Fruit fly (Drosophila melanogaster): Measurements from ENCODE around the gene CG43091.
A peak's percentile ranks its signal among the peaks of the same experiment; 100 is the strongest.

The CG43091 gene

DNA sequence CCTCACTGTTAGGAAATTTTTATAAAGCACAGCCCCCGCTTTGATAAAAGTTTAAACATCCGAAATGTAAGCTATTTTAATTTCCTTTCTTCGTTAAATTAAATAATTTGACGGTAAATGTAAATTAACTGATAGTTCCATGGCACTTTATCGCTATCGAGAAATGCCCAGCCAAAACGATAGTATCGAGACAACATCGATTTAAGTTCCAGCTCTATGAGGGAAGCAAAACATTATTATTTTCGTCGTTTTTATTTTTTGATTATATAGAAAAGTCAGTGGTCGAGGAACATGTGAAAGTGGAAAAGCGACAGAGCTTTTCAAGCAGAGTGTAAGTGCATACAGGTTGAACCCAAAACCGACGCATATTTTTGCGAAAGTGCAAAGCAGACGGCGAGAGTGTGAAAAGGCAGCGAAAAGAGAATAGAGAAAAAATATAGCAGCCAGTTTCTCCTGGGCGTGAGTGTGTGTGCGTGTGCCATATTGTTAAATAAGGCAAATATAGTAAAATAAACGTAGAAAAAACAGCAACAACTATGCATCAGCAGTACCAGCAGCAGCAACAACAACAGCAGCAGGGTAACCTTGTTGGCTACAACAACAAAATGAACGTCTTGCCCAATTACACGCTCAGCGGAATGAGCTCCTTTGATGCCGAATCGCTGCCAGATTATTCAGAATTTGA is 41.6 kb downstream of the CG43091 start, which contains the start of gene CG45049 (continued):
- no peak for TF ChIP-seq CG6163 (GFP tag; IDR thresholded peaks at IDR 0.05)
- TF ChIP-seq fd85E (GFP tag; optimal IDR thresholded peaks at IDR 0.05), result no peak
- no peak for TF ChIP-seq svp (GFP tag)
- TF ChIP-seq achi (GFP tag; optimal IDR thresholded peaks at IDR 0.05), result no peak
- TF ChIP-seq pdm3 (GFP tag; optimal IDR thresholded peaks at IDR 0.05), result no peak
- TF ChIP-seq CG3919 (GFP tag; optimal IDR thresholded peaks at IDR 0.05), result peak; percentile 13
- peak; percentile 34 for TF ChIP-seq CG10631 (GFP tag; optimal IDR thresholded peaks at IDR 0.05)
- no peak for TF ChIP-seq fd59A (GFP tag; optimal IDR thresholded peaks at IDR 0.05)
- peak; percentile 13 for TF ChIP-seq topi (GFP tag; optimal IDR thresholded peaks at IDR 0.05)
- no peak for TF ChIP-seq Eip93F (GFP tag; optimal IDR thresholded peaks at IDR 0.05)
- no peak for TF ChIP-seq Gug (GFP tag; IDR thresholded peaks at IDR 0.05)
- no peak for TF ChIP-seq CG3032 (tag; optimal IDR thresholded peaks at IDR 0.05)
- TF ChIP-seq eg (GFP tag; IDR thresholded peaks at IDR 0.05), result no peak
- TF ChIP-seq Sox15 (GFP tag; optimal IDR thresholded peaks at IDR 0.05), result no peak
- no peak for TF ChIP-seq Smox (GFP tag; optimal IDR thresholded peaks at IDR 0.05)
- no peak for TF ChIP-seq net (GFP tag; optimal IDR thresholded peaks at IDR 0.05)
- no peak for TF ChIP-seq CG8632 (GFP tag; optimal IDR thresholded peaks at IDR 0.05)
- TF ChIP-seq fkh (GFP tag; optimal IDR thresholded peaks at IDR 0.05), result peak; percentile 63
- TF ChIP-seq esn (GFP tag; optimal IDR thresholded peaks at IDR 0.05), result no peak
- no peak for TF ChIP-seq CG6808 (GFP tag; optimal IDR thresholded peaks at IDR 0.05)
- TF ChIP-seq Hr39 (GFP tag; optimal IDR thresholded peaks at IDR 0.05), result peak; percentile 31
- TF ChIP-seq Ets96B (tag; optimal IDR thresholded peaks at IDR 0.05), result no peak
- TF ChIP-seq CG4318 (GFP tag; optimal IDR thresholded peaks at IDR 0.05), result no peak
- TF ChIP-seq CG34406 (GFP tag; optimal IDR thresholded peaks at IDR 0.05), result no peak
- TF ChIP-seq CG6854 (GFP tag; optimal IDR thresholded peaks at IDR 0.05), result no peak
- TF ChIP-seq Sox102F (GFP tag; optimal IDR thresholded peaks at IDR 0.05), result no peak
- no peak for TF ChIP-seq CG11902 (GFP tag; optimal IDR thresholded peaks at IDR 0.05)
- no peak for TF ChIP-seq CG10669 (GFP tag; optimal IDR thresholded peaks at IDR 0.05)
- no peak for TF ChIP-seq CG7368 (GFP tag; optimal IDR thresholded peaks at IDR 0.05)
- TF ChIP-seq CG31627 (GFP tag; optimal IDR thresholded peaks at IDR 0.05), result no peak
- no peak for TF ChIP-seq CG9139 (GFP tag; optimal IDR thresholded peaks at IDR 0.05)
- TF ChIP-seq CG8119 (GFP tag; IDR thresholded peaks at IDR 0.05), result no peak
- no peak for TF ChIP-seq spab (GFP tag; optimal IDR thresholded peaks at IDR 0.05)
- no peak for TF ChIP-seq OdsH (GFP tag; optimal IDR thresholded peaks at IDR 0.05)
- TF ChIP-seq ss (GFP tag; optimal IDR thresholded peaks at IDR 0.05), result no peak
- TF ChIP-seq CG6792 (GFP tag; optimal IDR thresholded peaks at IDR 0.05), result no peak

DNA sequence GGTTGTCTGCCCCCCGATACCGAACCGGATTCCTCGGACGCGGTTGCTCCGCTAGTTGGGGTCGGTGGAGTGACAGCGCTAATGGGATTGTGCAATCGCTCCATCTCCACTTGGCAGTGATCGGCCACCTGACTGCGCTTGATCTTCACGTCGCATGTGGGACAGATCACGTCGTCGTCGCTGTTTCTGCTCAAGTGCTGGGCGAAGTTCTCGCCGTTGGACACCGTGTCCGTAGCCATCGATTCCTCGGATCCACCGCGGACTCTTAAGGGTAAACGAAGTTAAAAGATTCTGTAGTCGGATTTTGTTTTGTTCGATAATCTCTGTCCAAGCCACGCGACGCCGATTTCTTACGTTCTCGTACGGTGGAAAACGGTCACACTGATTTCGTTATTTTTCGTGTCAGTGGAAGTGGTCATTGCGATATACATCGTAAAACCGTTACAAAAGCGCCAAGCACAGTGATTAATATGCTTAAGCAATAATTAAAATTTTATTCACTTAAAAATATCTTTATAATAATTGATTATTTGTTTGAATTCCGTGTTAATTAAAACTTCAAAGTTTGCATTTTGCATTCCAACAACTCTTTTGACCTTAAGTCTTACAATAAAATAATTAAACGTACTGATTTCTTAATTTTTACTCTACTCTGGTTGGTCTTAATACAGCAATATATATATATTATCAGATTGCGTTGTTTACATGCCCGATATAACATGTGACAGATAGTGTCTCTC is 42.3 kb downstream of the CG43091 start, which contains the start of gene RNF220:
RNF220 (minus strand) TSS at position 384 of the 740 bp plus-strand sequence.
- TF ChIP-seq CG4318 (GFP tag; optimal IDR thresholded peaks at IDR 0.05) (peak; percentile 20), CG3032 (tag; optimal IDR thresholded peaks at IDR 0.05) (peak; percentile 15), topi (GFP tag; optimal IDR thresholded peaks at IDR 0.05) (no peak), CG10631 (GFP tag; optimal IDR thresholded peaks at IDR 0.05) (no peak), Eip78C (GFP tag) (peak; percentile 64), Sox15 (GFP tag; optimal IDR thresholded peaks at IDR 0.05) (peak; percentile 37), esn (GFP tag; optimal IDR thresholded peaks at IDR 0.05) (peak; percentile 28), fd59A (GFP tag; optimal IDR thresholded peaks at IDR 0.05) (no peak), Hr39 (GFP tag; optimal IDR thresholded peaks at IDR 0.05) (no peak), CG8119 (GFP tag; IDR thresholded peaks at IDR 0.05) (peak; percentile 19; the same call in 1 of the 3 replicates), pdm3 (GFP tag; optimal IDR thresholded peaks at IDR 0.05) (peak; percentile 34), fkh (GFP tag; optimal IDR thresholded peaks at IDR 0.05) (peak; percentile 26), Hr4 (GFP tag; optimal IDR thresholded peaks at IDR 0.05) (peak; percentile 57), CG15336 (GFP tag; IDR thresholded peaks at IDR 0.05) (0 out of 2 replicates have a peak, but pooled peaks have one; percentile 24), acj6 (GFP tag; optimal IDR thresholded peaks at IDR 0.05) (peak; percentile 48), Eip93F (GFP tag; optimal IDR thresholded peaks at IDR 0.05) (no peak), CG32006 (GFP tag; optimal IDR thresholded peaks at IDR 0.05) (peak; percentile 48), CG11294 (GFP tag; IDR thresholded peaks at IDR 0.05) (no peak), spab (GFP tag; optimal IDR thresholded peaks at IDR 0.05) (no peak), CG6792 (GFP tag; optimal IDR thresholded peaks at IDR 0.05) (no peak), CG3919 (GFP tag; optimal IDR thresholded peaks at IDR 0.05) (no peak), net (GFP tag; optimal IDR thresholded peaks at IDR 0.05) (peak; percentile 50), svp (GFP tag) (peak; percentile 66), achi (GFP tag; optimal IDR thresholded peaks at IDR 0.05) (peak; percentile 31), CG6163 (GFP tag; IDR thresholded peaks at IDR 0.05) (no peak), fd85E (GFP tag; optimal IDR thresholded peaks at IDR 0.05) (no peak), Blimp-1 (GFP tag; optimal IDR thresholded peaks at IDR 0.05) (no peak), salr (GFP tag; optimal IDR thresholded peaks at IDR 0.05) (peak in 1 of 2 experiments; percentile 51), CG34406 (GFP tag; optimal IDR thresholded peaks at IDR 0.05) (peak; percentile 12), CG6276 (GFP tag; optimal IDR thresholded peaks at IDR 0.05) (no peak), CG10669 (GFP tag; optimal IDR thresholded peaks at IDR 0.05) (peak; percentile 24), eg (GFP tag; IDR thresholded peaks at IDR 0.05) (peak; percentile 67; the same call in 2 of the 3 replicates)

All from whole organism, prepupa.